Fruit fly (Drosophila melanogaster): Measurements from ENCODE around the gene cmb.
A peak's percentile ranks its signal among the peaks of the same experiment; 100 is the strongest.

Gene cmb

DNA sequence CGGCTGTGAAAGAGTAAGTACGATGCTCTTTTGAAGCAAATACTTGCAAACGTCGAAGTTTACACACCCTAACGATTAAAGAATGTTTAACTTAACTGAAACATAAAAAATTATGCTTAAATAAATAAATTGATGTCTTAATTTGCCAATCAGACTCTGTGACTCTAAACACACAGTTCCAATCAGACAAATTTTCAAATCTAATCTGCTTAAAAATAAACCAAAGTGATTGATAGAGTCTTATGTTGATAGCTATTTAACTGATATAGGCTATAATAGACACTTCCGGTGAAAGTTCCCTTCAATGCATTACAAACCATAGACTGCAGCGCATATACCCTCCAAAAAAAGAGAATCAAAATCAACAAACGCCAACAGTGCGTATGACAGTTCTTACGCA lies 9.2 kb downstream of the cmb start:
- TF ChIP-seq dl (GFP tag; optimal IDR thresholded peaks at IDR 0.05; ENCODE audit: insufficient read depth in 1 of 2, partially characterized antibody in 2 of 2) = no peak
- no peak for TF ChIP-seq pan (optimal IDR thresholded peaks at IDR 0.05)
- TF ChIP-seq Dif (GFP tag; optimal IDR thresholded peaks at IDR 0.05; ENCODE audit: partially characterized antibody) = no peak
- no peak for TF ChIP-seq HLH106 (tag; optimal IDR thresholded peaks at IDR 0.05)
- TF ChIP-seq fru (GFP tag; optimal IDR thresholded peaks at IDR 0.05) = no peak
- no peak for TF ChIP-seq tai (GFP tag; optimal IDR thresholded peaks at IDR 0.05)
- no peak for TF ChIP-seq br (GFP tag; optimal IDR thresholded peaks at IDR 0.05)
- TF ChIP-seq foxo (GFP tag; optimal IDR thresholded peaks at IDR 0.05) = no peak
- no peak for TF ChIP-seq N (GFP tag; optimal IDR thresholded peaks at IDR 0.05)
- TF ChIP-seq Mio (GFP tag; optimal IDR thresholded peaks at IDR 0.05) = no peak
- TF ChIP-seq GATAd (GFP tag; optimal IDR thresholded peaks at IDR 0.05) = no peak
- no peak for TF ChIP-seq usp (GFP tag; optimal IDR thresholded peaks at IDR 0.05)
- no peak for TF ChIP-seq dsf (GFP tag; optimal IDR thresholded peaks at IDR 0.05; ENCODE audit: borderline replicate concordance)
- no peak for TF ChIP-seq Vsx2 (GFP tag; optimal IDR thresholded peaks at IDR 0.05; ENCODE audit: partially characterized antibody)
- TF ChIP-seq rgr (GFP tag; optimal IDR thresholded peaks at IDR 0.05) = no peak
- no peak for TF ChIP-seq ey (GFP tag; optimal IDR thresholded peaks at IDR 0.05)
- TF ChIP-seq brk (GFP tag; optimal IDR thresholded peaks at IDR 0.05) = no peak
- TF ChIP-seq Myc (optimal IDR thresholded peaks at IDR 0.05) = no peak
- no peak for TF ChIP-seq woc (GFP tag; optimal IDR thresholded peaks at IDR 0.05)

DNA sequence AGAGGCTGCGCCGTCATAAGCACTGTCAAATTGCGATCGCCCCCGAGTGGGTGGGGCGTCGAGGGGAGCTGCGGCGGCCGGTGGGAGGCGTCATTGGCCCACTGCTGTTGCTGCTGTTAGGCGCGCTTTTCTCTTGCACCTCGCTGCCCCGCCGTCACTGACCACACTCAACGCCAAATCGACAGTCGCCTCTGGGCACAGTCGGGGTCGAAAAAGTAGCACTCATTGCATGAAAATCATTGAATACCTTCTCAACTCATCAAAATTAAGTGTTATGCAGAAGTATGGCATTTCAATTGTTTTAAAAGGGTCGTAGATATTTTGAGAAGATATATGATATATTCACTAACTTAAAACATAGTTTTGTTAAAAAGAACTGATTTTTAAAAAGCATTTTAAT lies 9.9 kb downstream of the cmb start:
- no peak for TF ChIP-seq CG32264 (GFP tag; optimal IDR thresholded peaks at IDR 0.05)
- no peak for TF ChIP-seq brk (GFP tag; optimal IDR thresholded peaks at IDR 0.05)

DNA sequence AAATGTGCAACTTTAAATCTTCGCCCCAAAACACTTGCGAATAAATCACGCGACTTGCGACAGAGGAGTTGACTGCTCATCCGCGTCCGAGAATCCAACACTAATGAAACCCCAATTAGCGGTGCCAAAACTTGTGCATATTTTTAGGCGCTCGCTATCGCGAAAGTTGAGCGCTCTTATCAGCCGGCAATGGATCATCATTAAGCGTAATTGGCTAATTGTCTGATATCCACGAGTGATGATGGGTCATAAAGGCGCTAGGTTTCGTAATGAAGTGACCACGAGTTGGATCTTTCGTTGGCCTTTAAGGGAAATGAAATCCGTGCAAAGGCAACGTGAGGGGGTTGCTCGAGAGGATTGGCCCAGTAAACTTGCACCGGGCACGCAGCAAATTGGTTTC lies 12.4 kb downstream of the cmb start:
- TF ChIP-seq jim (GFP tag; optimal IDR thresholded peaks at IDR 0.05) (no peak), HLH106 (tag; optimal IDR thresholded peaks at IDR 0.05) (no peak), dsf (GFP tag; optimal IDR thresholded peaks at IDR 0.05; ENCODE audit: borderline replicate concordance) (no peak), N (GFP tag; optimal IDR thresholded peaks at IDR 0.05) (peak; percentile 10), dmrt93B (GFP tag; optimal IDR thresholded peaks at IDR 0.05) (no peak), Dif (GFP tag; optimal IDR thresholded peaks at IDR 0.05; ENCODE audit: partially characterized antibody) (no peak), Vsx2 (GFP tag; optimal IDR thresholded peaks at IDR 0.05; ENCODE audit: partially characterized antibody) (peak; percentile 23), Rel (GFP tag; optimal IDR thresholded peaks at IDR 0.05) (no peak), Rel (tag; optimal IDR thresholded peaks at IDR 0.05) (no peak)

DNA sequence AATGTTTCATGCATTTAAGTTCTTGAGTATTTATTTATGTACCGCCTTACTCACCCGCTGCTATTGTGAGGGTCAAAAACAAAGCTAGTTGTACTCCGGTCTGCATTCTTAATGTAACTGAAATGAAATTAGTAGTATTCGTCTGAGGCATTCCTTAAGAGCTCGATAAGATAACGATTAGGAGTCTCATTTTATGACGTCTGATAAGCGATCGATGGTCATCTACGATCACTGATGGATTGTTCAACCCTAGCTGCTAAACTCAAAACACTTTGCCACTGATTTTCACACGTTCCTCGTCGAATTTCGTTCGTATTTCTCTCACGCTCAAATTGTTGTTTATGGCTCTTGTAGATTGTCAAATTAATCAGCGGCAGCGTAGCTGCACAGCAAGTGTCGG lies 14.7 kb downstream of the cmb start, which contains the start of gene CG10116:
Gene CG10116 (minus strand): TSS at position 106 of the 400 bp plus-strand sequence.
- TF ChIP-seq br (GFP tag; optimal IDR thresholded peaks at IDR 0.05) (no peak), CrebA (GFP tag; optimal IDR thresholded peaks at IDR 0.05; ENCODE audit: borderline replicate concordance) (no peak), dl (GFP tag; optimal IDR thresholded peaks at IDR 0.05; ENCODE audit: insufficient read depth in 1 of 2, partially characterized antibody in 2 of 2) (no peak), Jra (GFP tag; optimal IDR thresholded peaks at IDR 0.05) (no peak), Abd-B (GFP tag; optimal IDR thresholded peaks at IDR 0.05) (no peak), usp (GFP tag; optimal IDR thresholded peaks at IDR 0.05) (no peak), ey (GFP tag; optimal IDR thresholded peaks at IDR 0.05) (no peak), jim (GFP tag; optimal IDR thresholded peaks at IDR 0.05) (no peak), CG32264 (GFP tag; optimal IDR thresholded peaks at IDR 0.05) (no peak)

DNA sequence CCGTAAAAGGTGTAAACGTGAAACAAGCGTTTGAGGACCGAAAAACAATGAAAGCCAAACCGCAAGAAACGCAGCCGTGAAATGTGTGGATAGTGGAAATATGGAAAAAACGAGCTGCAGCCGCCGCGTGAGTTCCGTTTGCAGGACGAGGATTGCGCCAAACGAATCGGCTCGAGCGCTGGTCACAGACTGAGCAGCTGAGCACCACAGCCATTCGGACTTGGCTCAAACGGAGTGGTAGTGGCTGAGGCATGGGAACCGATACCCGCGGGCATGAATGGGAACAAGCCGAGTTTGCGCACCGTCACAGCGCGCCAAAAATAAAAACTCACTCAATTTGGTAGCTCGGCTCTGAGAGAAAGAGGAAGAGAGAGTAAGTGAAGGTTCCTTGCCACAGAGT lies 32.2 kb downstream of the cmb start, which contains the start of gene CG10089:
Gene CG10089 (minus strand): TSS at position 181 of the 400 bp plus-strand sequence.
- TF ChIP-seq woc (GFP tag; optimal IDR thresholded peaks at IDR 0.05) (no peak), brk (GFP tag; optimal IDR thresholded peaks at IDR 0.05) (no peak), br (GFP tag; optimal IDR thresholded peaks at IDR 0.05) (no peak), ey (GFP tag; optimal IDR thresholded peaks at IDR 0.05) (no peak), Rel (GFP tag; optimal IDR thresholded peaks at IDR 0.05) (no peak), Rel (tag; optimal IDR thresholded peaks at IDR 0.05) (no peak), Jra (GFP tag; optimal IDR thresholded peaks at IDR 0.05) (no peak), Myc (optimal IDR thresholded peaks at IDR 0.05) (no peak), sv (GFP tag; optimal IDR thresholded peaks at IDR 0.05) (no peak), psq (GFP tag; optimal IDR thresholded peaks at IDR 0.05) (no peak), Vsx2 (GFP tag; optimal IDR thresholded peaks at IDR 0.05; ENCODE audit: partially characterized antibody) (peak; percentile 47), tai (GFP tag; optimal IDR thresholded peaks at IDR 0.05) (no peak), dl (GFP tag; optimal IDR thresholded peaks at IDR 0.05; ENCODE audit: insufficient read depth in 1 of 2, partially characterized antibody in 2 of 2) (peak in 1 of 2 experiments; percentile 4), CrebA (GFP tag; optimal IDR thresholded peaks at IDR 0.05; ENCODE audit: borderline replicate concordance) (no peak), HLH106 (tag; optimal IDR thresholded peaks at IDR 0.05) (no peak), Dif (GFP tag; optimal IDR thresholded peaks at IDR 0.05; ENCODE audit: partially characterized antibody) (peak; percentile 18), Hr83 (GFP tag; optimal IDR thresholded peaks at IDR 0.05; ENCODE audit: poor library complexity, severe bottlenecking) (no peak), CG32264 (GFP tag; optimal IDR thresholded peaks at IDR 0.05) (no peak), h (GFP tag; optimal IDR thresholded peaks at IDR 0.05) (no peak), dsf (GFP tag; optimal IDR thresholded peaks at IDR 0.05; ENCODE audit: borderline replicate concordance) (no peak), Abd-B (GFP tag; optimal IDR thresholded peaks at IDR 0.05) (no peak), Sp1 (GFP tag; optimal IDR thresholded peaks at IDR 0.05) (no peak), Dfd (GFP tag; optimal IDR thresholded peaks at IDR 0.05) (no peak), lola (GFP tag; optimal IDR thresholded peaks at IDR 0.05) (no peak)

All from whole organism, wandering third instar larva.